Fruit fly (Drosophila melanogaster): ENCODE measurements around the gene Tb.
A peak's percentile ranks its signal among the peaks of the same experiment; 100 is the strongest.

Gene Tb

DNA sequence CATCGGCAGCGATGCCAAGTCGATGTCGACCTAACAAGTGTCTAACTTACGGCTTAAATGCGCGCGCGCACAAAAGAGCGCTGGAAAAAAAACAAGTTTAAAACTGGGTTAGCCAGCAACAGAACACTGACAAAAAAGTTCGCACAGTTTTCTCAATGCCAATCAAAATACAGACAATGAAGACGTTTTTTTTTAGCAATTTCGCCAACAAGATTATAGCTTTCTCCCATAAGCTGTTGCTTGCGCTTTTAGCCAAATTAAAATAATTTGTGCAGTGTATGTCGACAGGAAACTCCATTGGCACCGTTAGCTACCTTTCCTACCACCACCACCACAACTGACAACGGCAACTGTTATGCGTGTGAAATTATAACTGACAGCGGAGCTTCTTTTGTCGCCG, 1.6 kb upstream of the Tb start (continued):
- TF ChIP-seq rib (GFP tag; IDR thresholded peaks at IDR 0.05): no peak
- TF ChIP-seq dimm (GFP tag; IDR thresholded peaks at IDR 0.05): no peak
- peak; percentile 52; the same call in 2 of the 3 replicates for TF ChIP-seq B-H1 (GFP tag; IDR thresholded peaks at IDR 0.05)
- TF ChIP-seq CG11504 (tag; optimal IDR thresholded peaks at IDR 0.05): peak; percentile 78
- TF ChIP-seq phol (tag; optimal IDR thresholded peaks at IDR 0.05): no peak
- TF ChIP-seq Nf-YC (tag; optimal IDR thresholded peaks at IDR 0.05): no peak
- TF ChIP-seq Gsc (GFP tag; IDR thresholded peaks at IDR 0.05): no peak
- no peak for TF ChIP-seq bsh (GFP tag; optimal IDR thresholded peaks at IDR 0.05)
- no peak for TF ChIP-seq CG2129 (GFP tag; IDR thresholded peaks at IDR 0.05; ENCODE audit: partially characterized antibody)
- no peak for TF ChIP-seq tio (GFP tag; optimal IDR thresholded peaks at IDR 0.05)
- no peak for TF ChIP-seq CG7271 (tag; optimal IDR thresholded peaks at IDR 0.05)
- TF ChIP-seq Mad (GFP tag; optimal IDR thresholded peaks at IDR 0.05): no peak
- no peak for TF ChIP-seq CG8359 (GFP tag; optimal IDR thresholded peaks at IDR 0.05; ENCODE audit: borderline replicate concordance)
- no peak for TF ChIP-seq CG11398 (GFP tag; optimal IDR thresholded peaks at IDR 0.05)
- TF ChIP-seq fd64A (GFP tag; optimal IDR thresholded peaks at IDR 0.05): no peak
- peak; percentile 66 for TF ChIP-seq CG30403 (GFP tag; optimal IDR thresholded peaks at IDR 0.05)
- TF ChIP-seq CG4854 (GFP tag; optimal IDR thresholded peaks at IDR 0.05): no peak
- TF ChIP-seq Adf1 (GFP tag; IDR thresholded peaks at IDR 0.05): no peak
- TF ChIP-seq esg (GFP tag; conservative IDR thresholded peaks at IDR 0.05): peak; percentile 71
- no peak for TF ChIP-seq CG17912 (GFP tag; optimal IDR thresholded peaks at IDR 0.05)
- TF ChIP-seq pros (GFP tag; optimal IDR thresholded peaks at IDR 0.05): no peak
- TF ChIP-seq eve (GFP tag; optimal IDR thresholded peaks at IDR 0.05): peak in 1 of 2 experiments; percentile 52
- peak; percentile 15; the same call in 1 of the 2 replicates for TF ChIP-seq danr (GFP tag; IDR thresholded peaks at IDR 0.05)
- no peak for TF ChIP-seq croc (GFP tag; conservative IDR thresholded peaks at IDR 0.05)
- TF ChIP-seq HLH4C (GFP tag; IDR thresholded peaks at IDR 0.05; ENCODE audit: partially characterized antibody): no peak
- TF ChIP-seq CG10654 (GFP tag; optimal IDR thresholded peaks at IDR 0.05): no peak
- 0 out of 2 replicates have a peak, but pooled peaks have one; percentile 24 for TF ChIP-seq CG4404 (GFP tag; IDR thresholded peaks at IDR 0.05)
- TF ChIP-seq CG1647 (GFP tag; optimal IDR thresholded peaks at IDR 0.05): no peak
- no peak for TF ChIP-seq odd (GFP tag; optimal IDR thresholded peaks at IDR 0.05)
- TF ChIP-seq Jarid2 (GFP tag; optimal IDR thresholded peaks at IDR 0.05): no peak
- peak; percentile 47 for TF ChIP-seq NfI (GFP tag; optimal IDR thresholded peaks at IDR 0.05)
- TF ChIP-seq ems (GFP tag; optimal IDR thresholded peaks at IDR 0.05): peak; percentile 50
- TF ChIP-seq Dp (GFP tag; optimal IDR thresholded peaks at IDR 0.05): no peak
- peak; percentile 54; the same call in 1 of the 2 replicates for TF ChIP-seq CG17328 (GFP tag; IDR thresholded peaks at IDR 0.05)
- TF ChIP-seq CG12299 (tag; optimal IDR thresholded peaks at IDR 0.05): no peak
- TF ChIP-seq CG7372 (GFP tag; IDR thresholded peaks at IDR 0.05): no peak
- peak; percentile 46 for TF ChIP-seq scrt (GFP tag; optimal IDR thresholded peaks at IDR 0.05)
- no peak for TF ChIP-seq CG8290 (GFP tag; optimal IDR thresholded peaks at IDR 0.05)
- TF ChIP-seq CG8290 (tag; optimal IDR thresholded peaks at IDR 0.05): no peak
- TF ChIP-seq Abd-B (GFP tag; optimal IDR thresholded peaks at IDR 0.05): peak; percentile 31
- TF ChIP-seq maf-S (GFP tag; optimal IDR thresholded peaks at IDR 0.05): peak; percentile 22
- peak; percentile 52 for TF ChIP-seq org-1 (GFP tag; optimal IDR thresholded peaks at IDR 0.05)
- TF ChIP-seq fd102C (GFP tag; optimal IDR thresholded peaks at IDR 0.05): no peak
- TF ChIP-seq yki (optimal IDR thresholded peaks at IDR 0.05): no peak
- TF ChIP-seq CG14050 (GFP tag; IDR thresholded peaks at IDR 0.05): peak; percentile 42; the same call in 2 of the 3 replicates
- TF ChIP-seq Sox100B (GFP tag; optimal IDR thresholded peaks at IDR 0.05): peak; percentile 54
- no peak for TF ChIP-seq amos (GFP tag; IDR thresholded peaks at IDR 0.05; ENCODE audit: partially characterized antibody)
- no peak for TF ChIP-seq hbn (GFP tag; IDR thresholded peaks at IDR 0.05; ENCODE audit: partially characterized antibody)
- TF ChIP-seq CG32767 (GFP tag; IDR thresholded peaks at IDR 0.05): peak; percentile 48
- TF ChIP-seq Hmx (GFP tag; optimal IDR thresholded peaks at IDR 0.05): peak; percentile 4
- TF ChIP-seq Atf6 (GFP tag; IDR thresholded peaks at IDR 0.05): peak; percentile 62; the same call in 1 of the 2 replicates
- peak; percentile 26 for TF ChIP-seq CoRest (tag; optimal IDR thresholded peaks at IDR 0.05)

All from whole organism, embryonic.